Worm (Caenorhabditis elegans): Measurements from ENCODE around the gene kdp-1.

- no peak for TF ChIP-seq nhr-77 (tag; optimal IDR thresholded peaks at IDR 0.05)
- TF ChIP-seq lin-11 (tag; optimal IDR thresholded peaks at IDR 0.05): no peak
- TF ChIP-seq ama-1 (optimal IDR thresholded peaks at IDR 0.05): no peak
- no peak for TF ChIP-seq ztf-11 (tag; optimal IDR thresholded peaks at IDR 0.05)
- no peak for TF ChIP-seq nhr-237 (tag; optimal IDR thresholded peaks at IDR 0.05)
- TF ChIP-seq lin-39 (tag; optimal IDR thresholded peaks at IDR 0.05): no peak
- TF ChIP-seq aly-2 (tag; optimal IDR thresholded peaks at IDR 0.05): no peak
- no peak for TF ChIP-seq peb-1 (tag; optimal IDR thresholded peaks at IDR 0.05)
- TF ChIP-seq dmd-4 (tag; optimal IDR thresholded peaks at IDR 0.05): no peak
- no peak for TF ChIP-seq mab-5 (tag; optimal IDR thresholded peaks at IDR 0.05)
- no peak for TF ChIP-seq nhr-11 (tag; optimal IDR thresholded peaks at IDR 0.05)
Measured at ce11 chrIV:13282778-13283177, 17.2 kb upstream of the kdp-1 start, which contains the start of gene cpsf-3.
